Fruit fly (Drosophila melanogaster): ENCODE measurements around the gene Tmf.

The Tmf gene

DNA sequence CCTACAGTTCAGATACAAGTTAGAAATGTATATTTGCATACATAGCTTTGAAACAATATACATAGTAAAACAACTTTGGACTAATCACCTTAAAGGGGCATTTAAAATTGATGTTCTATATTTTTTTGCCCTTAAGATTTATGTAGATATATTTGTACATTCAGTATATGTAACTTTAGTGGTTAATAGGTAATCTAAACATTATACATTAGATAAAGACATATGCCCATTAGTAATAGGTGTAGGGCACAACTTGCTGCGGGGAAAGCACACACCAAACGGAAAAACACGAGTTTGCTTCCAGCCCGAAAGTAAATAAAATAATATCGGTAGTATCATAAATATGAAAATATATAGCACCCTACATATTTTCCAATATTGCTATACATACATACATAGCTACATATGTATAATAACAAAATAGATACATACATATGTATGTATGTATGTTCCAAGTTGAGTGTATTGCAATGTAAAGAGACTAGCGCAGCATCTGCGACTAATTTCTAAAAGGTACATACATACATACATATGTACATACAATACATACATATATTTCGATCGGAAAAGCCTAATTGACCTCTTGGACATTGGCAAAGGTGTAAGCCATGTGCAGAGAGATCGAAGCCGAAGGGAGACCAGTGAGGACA, 19.3 kb downstream of the Tmf start, which contains the start of gene CG43736 (continued):
- no peak for TF ChIP-seq crol (GFP tag; IDR thresholded peaks at IDR 0.05)
- peak; percentile 82 for TF ChIP-seq CG5180 (GFP tag; optimal IDR thresholded peaks at IDR 0.05)
- TF ChIP-seq onecut (GFP tag; IDR thresholded peaks at IDR 0.05): peak; percentile 84
- TF ChIP-seq CG2120 (GFP tag; optimal IDR thresholded peaks at IDR 0.05): peak; percentile 97
- peak; percentile 59 for TF ChIP-seq gcm2 (GFP tag; optimal IDR thresholded peaks at IDR 0.05)

- TF ChIP-seq lab (GFP tag; optimal IDR thresholded peaks at IDR 0.05): no peak
- TF ChIP-seq gcm (GFP tag; optimal IDR thresholded peaks at IDR 0.05): peak; percentile 30
- TF ChIP-seq vvl (GFP tag; IDR thresholded peaks at IDR 0.05): no peak
- no peak for TF ChIP-seq CG7928 (GFP tag; optimal IDR thresholded peaks at IDR 0.05)
- TF ChIP-seq CG1647 (GFP tag; optimal IDR thresholded peaks at IDR 0.05): no peak
- TF ChIP-seq H15 (GFP tag; IDR thresholded peaks at IDR 0.05): no peak
- TF ChIP-seq CG31365 (tag; optimal IDR thresholded peaks at IDR 0.05): no peak
- TF ChIP-seq CG14050 (GFP tag; IDR thresholded peaks at IDR 0.05): no peak
- no peak for TF ChIP-seq fu2 (GFP tag; optimal IDR thresholded peaks at IDR 0.05)
- TF ChIP-seq NC2α (GFP tag; optimal IDR thresholded peaks at IDR 0.05): no peak
- no peak for TF ChIP-seq CG2199 (GFP tag; IDR thresholded peaks at IDR 0.05)
- TF ChIP-seq sr (GFP tag; IDR thresholded peaks at IDR 0.05): 0 out of 3 replicates have a peak, but pooled peaks have one; percentile 44
- TF ChIP-seq CG15011 (GFP tag; optimal IDR thresholded peaks at IDR 0.05): no peak
- TF ChIP-seq D19A (tag; optimal IDR thresholded peaks at IDR 0.05): peak; percentile 52
- no peak for TF ChIP-seq CG18262 (tag; optimal IDR thresholded peaks at IDR 0.05)
- no peak for TF ChIP-seq CG4820 (GFP tag; optimal IDR thresholded peaks at IDR 0.05)
- TF ChIP-seq Ets65A (GFP tag): peak; percentile 41
- peak; percentile 80 for TF ChIP-seq crol (GFP tag; IDR thresholded peaks at IDR 0.05)
- no peak for TF ChIP-seq Opbp (GFP tag; IDR thresholded peaks at IDR 0.05; ENCODE audit: partially characterized antibody)
- peak in 1 of 2 experiments; percentile 66 for TF ChIP-seq Hr78 (GFP tag; optimal IDR thresholded peaks at IDR 0.05)
- TF ChIP-seq klu (GFP tag; IDR thresholded peaks at IDR 0.05): no peak
- no peak for TF ChIP-seq CG13287 (GFP tag; IDR thresholded peaks at IDR 0.05; ENCODE audit: partially characterized antibody)
- TF ChIP-seq CG32772 (GFP tag; IDR thresholded peaks at IDR 0.05): 0 out of 2 replicates have a peak, but pooled peaks have one; percentile 9
- no peak for TF ChIP-seq CG7839 (tag; optimal IDR thresholded peaks at IDR 0.05)
- TF ChIP-seq mam (GFP tag; optimal IDR thresholded peaks at IDR 0.05): no peak
- no peak for TF ChIP-seq PHDP (tag; optimal IDR thresholded peaks at IDR 0.05)
- no peak for TF ChIP-seq fd64A (GFP tag; optimal IDR thresholded peaks at IDR 0.05)
These were observed 20.9 kb downstream of the Tmf start for dm6 chrX:6865039-6865438.

- peak; percentile 2 for TF ChIP-seq CG17385 (GFP tag; optimal IDR thresholded peaks at IDR 0.05)
- no peak for TF ChIP-seq Mes4 (GFP tag; optimal IDR thresholded peaks at IDR 0.05)
- TF ChIP-seq Fer1 (GFP tag; optimal IDR thresholded peaks at IDR 0.05): peak; percentile 12
- TF ChIP-seq pan (optimal IDR thresholded peaks at IDR 0.05): no peak
- no peak for TF ChIP-seq pan (GFP tag; optimal IDR thresholded peaks at IDR 0.05 in 1 of 2, IDR thresholded peaks at IDR 0.05 in 1 of 2)
- no peak for TF ChIP-seq CG8281 (tag; optimal IDR thresholded peaks at IDR 0.05)
- peak; percentile 65 for TF ChIP-seq abd-A (tag; optimal IDR thresholded peaks at IDR 0.05)
- peak; percentile 16 to 26 for TF ChIP-seq Trl (optimal IDR thresholded peaks at IDR 0.05)
- TF ChIP-seq Trl (GFP tag; optimal IDR thresholded peaks at IDR 0.05): no peak
- TF ChIP-seq CG2202 (tag; optimal IDR thresholded peaks at IDR 0.05): no peak
- peak; percentile 88 for TF ChIP-seq cg (GFP tag; optimal IDR thresholded peaks at IDR 0.05)
- TF ChIP-seq nom (GFP tag; optimal IDR thresholded peaks at IDR 0.05): peak; percentile 22
- TF ChIP-seq tna (GFP tag; IDR thresholded peaks at IDR 0.05; ENCODE audit: partially characterized antibody): no peak
- peak; percentile 55 for TF ChIP-seq twi (tag; optimal IDR thresholded peaks at IDR 0.05)
- no peak for TF ChIP-seq CG6254 (GFP tag; optimal IDR thresholded peaks at IDR 0.05)
- TF ChIP-seq Ets65A (GFP tag): no peak
- TF ChIP-seq CG10543 (GFP tag; optimal IDR thresholded peaks at IDR 0.05): peak; percentile 81
- TF ChIP-seq tap (tag; optimal IDR thresholded peaks at IDR 0.05): peak; percentile 26
- TF ChIP-seq sd (tag; optimal IDR thresholded peaks at IDR 0.05): peak; percentile 14
These were observed 21.9 kb downstream of the Tmf start for dm6 chrX:6866040-6866439.

Data from whole organism, embryonic.